Fruit fly (Drosophila melanogaster) whole organism, embryonic: ENCODE measurements around the gene Gr64f.

Experiments used
- Adf1 ChIP-seq: fragments of 200-800 bp; sonication (Bioruptor generic); IDR thresholded peaks from 2 replicates; pipeline ENCODE4 v1.3.6; 2022; ENCODE audit warnings: missing biosample characterization, missing genetic modification characterization
- CG13123 ChIP-seq: fragments of 200-800 bp; sonication (Bioruptor generic); optimal IDR thresholded peaks from 2 replicates; lab custom pipeline; 2016; ENCODE audit warnings: missing biosample characterization, missing genetic modification characterization
- CG13424 ChIP-seq: fragments of 200-800 bp; sonication (Bioruptor generic); optimal IDR thresholded peaks from 2 replicates; lab custom pipeline; 2019; ENCODE audit warnings: missing biosample characterization, mild to moderate bottlenecking, missing genetic modification characterization, moderate library complexity
- CG14050 ChIP-seq: fragments of 200-800 bp; sonication (Bioruptor generic); IDR thresholded peaks from 3 replicates; pipeline ENCODE4 v1.3.6; 2022; ENCODE audit warnings: missing biosample characterization, missing genetic modification characterization
- CG14667 ChIP-seq: fragments of 200-800 bp; sonication (Bioruptor generic); IDR thresholded peaks from 2 replicates; pipeline ENCODE4 v1.3.6; 2022; ENCODE audit warnings: missing biosample characterization, missing genetic modification characterization
- CG15479 ChIP-seq: fragments of 200-800 bp; sonication (Bioruptor generic); optimal IDR thresholded peaks from 3 replicates; lab custom pipeline; 2019; ENCODE audit warnings: missing biosample characterization, mild to moderate bottlenecking, missing genetic modification characterization, moderate library complexity
- CG1603 ChIP-seq: fragments of 200-800 bp; sonication (Bioruptor generic); optimal IDR thresholded peaks from 2 replicates; lab custom pipeline; 2019; ENCODE audit warnings: missing biosample characterization, mild to moderate bottlenecking, missing genetic modification characterization, moderate library complexity
- CG17186 ChIP-seq: fragments of 200-800 bp; sonication (Bioruptor generic); optimal IDR thresholded peaks from 3 replicates; lab custom pipeline; 2017; ENCODE audit warnings: missing biosample characterization, missing genetic modification reagents, missing genetic modification characterization
- CG17385 ChIP-seq: fragments of 200-800 bp; sonication (Bioruptor generic); optimal IDR thresholded peaks from 3 replicates; lab custom pipeline; 2018; ENCODE audit warnings: missing biosample characterization, mild to moderate bottlenecking, missing genetic modification characterization
- CG2202 ChIP-seq: fragments of 200-800 bp; sonication (Bioruptor generic); optimal IDR thresholded peaks from 2 replicates; lab custom pipeline; 2018; ENCODE audit warnings: missing biosample characterization, mild to moderate bottlenecking, missing genetic modification characterization
- CG4404 ChIP-seq: fragments of 200-800 bp; sonication (Bioruptor generic); IDR thresholded peaks from 2 replicates; pipeline ENCODE4 v1.3.6; 2022; ENCODE audit warnings: missing biosample characterization, missing genetic modification characterization
- CG6175 ChIP-seq: fragments of 200-800 bp; sonication (Bioruptor generic); IDR thresholded peaks from 3 replicates; pipeline ENCODE4 v1.3.6; 2022; ENCODE audit warnings: missing biosample characterization, missing genetic modification characterization
- CG6813 ChIP-seq: fragments of 200-800 bp; sonication (Bioruptor generic); optimal IDR thresholded peaks from 2 replicates; lab custom pipeline; 2017; ENCODE audit warnings: missing biosample characterization, missing genetic modification characterization, mild to moderate bottlenecking, moderate library complexity, missing genetic modification reagents
- CG8359 ChIP-seq: fragments of 200-800 bp; sonication (Bioruptor generic); optimal IDR thresholded peaks from 2 replicates; lab custom pipeline; 2017; ENCODE audit warnings: missing biosample characterization, mild to moderate bottlenecking, missing genetic modification characterization, borderline replicate concordance
- CG9215 ChIP-seq: fragments of 200-800 bp; sonication (Bioruptor generic); IDR thresholded peaks from 2 replicates; pipeline ENCODE4 v1.3.6; 2022; ENCODE audit warnings: missing biosample characterization, missing genetic modification characterization
- CkIIα-i1 ChIP-seq: fragments of 200-800 bp; sonication (Bioruptor generic); IDR thresholded peaks from 2 replicates; pipeline ENCODE4 v1.3.6; 2022; ENCODE audit warnings: missing biosample characterization, missing genetic modification characterization
- Dek ChIP-seq: fragments of 200-800 bp; sonication (Bioruptor generic); optimal IDR thresholded peaks from 3 replicates; lab custom pipeline; 2019; ENCODE audit warnings: missing biosample characterization, mild to moderate bottlenecking, missing genetic modification characterization, moderate library complexity
- Dip2 ChIP-seq: fragments of 200-800 bp; sonication (Bioruptor generic); IDR thresholded peaks from 2 replicates; pipeline ENCODE4 v1.3.6; 2022; ENCODE audit warnings: missing biosample characterization, missing genetic modification characterization
- Doc2 ChIP-seq: fragments of 200-800 bp; sonication (Bioruptor generic); IDR thresholded peaks from 2 replicates; pipeline ENCODE4 v1.3.6; 2022; ENCODE audit warnings: missing biosample characterization, missing genetic modification characterization
- E2f2 ChIP-seq: fragments of 200-800 bp; sonication (Bioruptor generic); IDR thresholded peaks from 2 replicates; pipeline ENCODE4 v1.3.6; 2022; ENCODE audit warnings: missing biosample characterization, missing genetic modification characterization
- Ets97D ChIP-seq: fragments of 200-800 bp; sonication (Bioruptor generic); optimal IDR thresholded peaks from 3 replicates; lab custom pipeline; 2016; ENCODE audit warnings: missing biosample characterization, missing genetic modification characterization
- Hand ChIP-seq: fragments of 200-800 bp; sonication (Bioruptor generic); optimal IDR thresholded peaks from 2 replicates; lab custom pipeline; 2017; ENCODE audit warnings: mild to moderate bottlenecking, missing biosample characterization, missing genetic modification reagents, missing genetic modification characterization
- Hr78 ChIP-seq, 2 experiments: fragments of 200-800 bp in 1 of 2; fragments of >200 bp in 1 of 2; sonication (Bioruptor generic) in 1 of 2; optimal IDR thresholded peaks; 2 replicates each; lab custom pipeline; 2017 to 2019; ENCODE audit warnings: missing biosample characterization in 2 of 2, missing genetic modification characterization in 2 of 2, mild to moderate bottlenecking in 1 of 2, moderate library complexity in 1 of 2
- MBD-R2 ChIP-seq: fragments of 200-800 bp; sonication (Bioruptor generic); IDR thresholded peaks from 2 replicates; pipeline ENCODE4 v1.3.6; 2022; ENCODE audit warnings: missing biosample characterization, missing genetic modification characterization
- MESR4 ChIP-seq: fragments of 200-800 bp; sonication (Bioruptor generic); optimal IDR thresholded peaks from 2 replicates; lab custom pipeline; 2018; ENCODE audit warnings: missing biosample characterization, mild to moderate bottlenecking, missing genetic modification characterization, moderate library complexity
- NC2α ChIP-seq: fragments of 200-800 bp; sonication (Bioruptor generic); optimal IDR thresholded peaks from 2 replicates; lab custom pipeline; 2016; ENCODE audit warnings: missing biosample characterization, missing genetic modification characterization
- Nf-YA ChIP-seq: fragments of 200-800 bp; sonication (Bioruptor generic); IDR thresholded peaks from 2 replicates; pipeline ENCODE4 v1.3.6; 2022; ENCODE audit warnings: missing biosample characterization, missing genetic modification characterization
- TFAM ChIP-seq: fragments of 200-800 bp; sonication (Bioruptor generic); optimal IDR thresholded peaks from 2 replicates; lab custom pipeline; 2017; ENCODE audit warnings: missing biosample characterization, missing genetic modification characterization, inconsistent platforms
- Vsx1 ChIP-seq: fragments of 200-800 bp; sonication (Bioruptor generic); optimal IDR thresholded peaks from 2 replicates; lab custom pipeline; 2017; ENCODE audit warnings: missing biosample characterization, mild to moderate bottlenecking, missing genetic modification characterization, missing genetic modification reagents
- abd-A ChIP-seq: fragments of 200-800 bp; sonication (Bioruptor generic); optimal IDR thresholded peaks from 3 replicates; lab custom pipeline; 2019; ENCODE audit warnings: missing biosample characterization, mild to moderate bottlenecking, missing genetic modification characterization, moderate library complexity
- cas ChIP-seq: fragments of 200-800 bp; sonication (Bioruptor generic); IDR thresholded peaks from 2 replicates; pipeline ENCODE4 v1.3.6; 2022; ENCODE audit warnings: missing biosample characterization, missing genetic modification characterization
- crol ChIP-seq: fragments of 200-800 bp; sonication (Bioruptor generic); IDR thresholded peaks from 2 replicates; pipeline ENCODE4 v1.3.6; 2022; ENCODE audit warnings: missing biosample characterization, missing genetic modification characterization
- ewg ChIP-seq: fragments of 200-800 bp; sonication (Bioruptor generic); optimal IDR thresholded peaks from 3 replicates; lab custom pipeline; 2017; ENCODE audit warnings: mild to moderate bottlenecking, missing biosample characterization, missing genetic modification reagents, missing genetic modification characterization
- exex ChIP-seq: fragments of 200-800 bp; sonication (Bioruptor generic); optimal IDR thresholded peaks from 4 replicates; lab custom pipeline; 2018; ENCODE audit warnings: missing biosample characterization, mild to moderate bottlenecking, missing genetic modification characterization, moderate library complexity
- h ChIP-seq: fragments of >200 bp; optimal IDR thresholded peaks from 2 replicates; lab custom pipeline; 2017
- insv ChIP-seq, 2 experiments: fragments of 200-800 bp; sonication (Bioruptor generic); optimal IDR thresholded peaks; 3 replicates each; lab custom pipeline; 2016 to 2018; ENCODE audit warnings: missing biosample characterization in 2 of 2, missing genetic modification characterization in 2 of 2
- jigr1 ChIP-seq: fragments of 200-800 bp; sonication (Bioruptor generic); IDR thresholded peaks from 3 replicates; pipeline ENCODE4 v1.3.6; 2022; ENCODE audit warnings: missing biosample characterization, missing genetic modification characterization
- knrl ChIP-seq: fragments of 200-800 bp; sonication (Bioruptor generic); IDR thresholded peaks from 3 replicates; pipeline ENCODE4 v1.3.6; 2022; ENCODE audit warnings: missing biosample characterization, missing genetic modification characterization; ENCODE audit not compliant: partially characterized antibody
- otp ChIP-seq: fragments of 200-800 bp; sonication (Bioruptor generic); IDR thresholded peaks from 3 replicates; pipeline ENCODE4, ENCODE4 v1.3.6; 2022; ENCODE audit warnings: missing biosample characterization, missing genetic modification characterization
- pfk ChIP-seq: fragments of 200-800 bp; sonication (Bioruptor generic); optimal IDR thresholded peaks from 2 replicates; lab custom pipeline; 2018; ENCODE audit warnings: missing biosample characterization, mild to moderate bottlenecking, missing genetic modification characterization, moderate library complexity
- ranshi ChIP-seq: fragments of 200-800 bp; sonication (Bioruptor generic); IDR thresholded peaks from 2 replicates; pipeline ENCODE4 v1.3.6; 2022; ENCODE audit warnings: missing biosample characterization, missing genetic modification characterization
- shn ChIP-seq: fragments of 200-800 bp; sonication (Bioruptor generic); optimal IDR thresholded peaks from 3 replicates; lab custom pipeline; 2016; ENCODE audit warnings: missing biosample characterization, missing genetic modification characterization
- sisA ChIP-seq: fragments of 200-800 bp; sonication (Bioruptor generic); IDR thresholded peaks from 2 replicates; pipeline ENCODE4 v1.3.6; 2022; ENCODE audit warnings: missing biosample characterization, missing genetic modification characterization
- slou ChIP-seq: fragments of 200-800 bp; sonication (Bioruptor generic); optimal IDR thresholded peaks from 3 replicates; lab custom pipeline; 2016; ENCODE audit warnings: missing biosample characterization, missing genetic modification characterization
- stc ChIP-seq: fragments of 200-800 bp; sonication (Bioruptor generic); IDR thresholded peaks from 2 replicates; pipeline ENCODE4 v1.3.6; 2022; ENCODE audit warnings: missing biosample characterization, missing genetic modification characterization
- stwl ChIP-seq: fragments of 200-800 bp; sonication (Bioruptor generic); optimal IDR thresholded peaks from 3 replicates; lab custom pipeline; 2018; ENCODE audit warnings: missing biosample characterization, mild to moderate bottlenecking, missing genetic modification characterization, moderate library complexity
- tgo ChIP-seq: fragments of 200-800 bp; sonication (Bioruptor generic); IDR thresholded peaks from 3 replicates; pipeline ENCODE4 v1.3.6; 2022; ENCODE audit warnings: missing biosample characterization, missing genetic modification characterization
- zfh1 ChIP-seq: fragments of 200-800 bp; sonication (Bioruptor generic); IDR thresholded peaks from 3 replicates; pipeline ENCODE4 v1.3.6; 2022; ENCODE audit warnings: missing biosample characterization, missing genetic modification characterization

The Gr64f gene

DNA sequence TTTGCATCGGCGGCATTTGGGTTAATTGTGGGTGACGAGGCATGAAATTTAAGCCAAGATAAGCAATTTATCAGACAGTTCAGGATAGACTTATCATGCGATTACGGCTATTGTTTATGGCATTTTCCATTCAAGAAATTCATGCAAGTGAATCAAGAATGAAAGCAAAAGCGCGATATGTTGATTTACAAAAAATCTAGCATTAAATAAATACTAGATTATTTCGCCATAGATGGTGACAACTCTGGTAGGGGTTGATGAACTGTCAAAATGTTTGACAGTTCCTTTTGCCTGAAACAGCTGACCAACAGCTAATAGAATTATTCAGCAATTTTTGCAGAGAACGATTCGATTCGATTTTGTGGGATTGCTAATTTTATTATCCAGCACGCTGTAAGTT, 33.5 kb downstream of the Gr64f start, which contains the start of gene CG32259:
CG32259 (plus strand) TSS at position 301 of the 400 bp plus-strand sequence.
- no peak for TF ChIP-seq CG15479 (GFP tag; lab: Kevin White, UChicago)
- TF ChIP-seq ranshi (GFP tag; lab: Robert Waterston, UW): no peak
- no peak for TF ChIP-seq Vsx1
- TF ChIP-seq pfk (GFP tag; lab: Kevin White, UChicago): no peak
- no peak for TF ChIP-seq Doc2 (GFP tag; lab: Robert Waterston, UW)
- TF ChIP-seq CG13123: no peak
- TF ChIP-seq stwl (tag; lab: Kevin White, UChicago): peak; percentile 84

DNA sequence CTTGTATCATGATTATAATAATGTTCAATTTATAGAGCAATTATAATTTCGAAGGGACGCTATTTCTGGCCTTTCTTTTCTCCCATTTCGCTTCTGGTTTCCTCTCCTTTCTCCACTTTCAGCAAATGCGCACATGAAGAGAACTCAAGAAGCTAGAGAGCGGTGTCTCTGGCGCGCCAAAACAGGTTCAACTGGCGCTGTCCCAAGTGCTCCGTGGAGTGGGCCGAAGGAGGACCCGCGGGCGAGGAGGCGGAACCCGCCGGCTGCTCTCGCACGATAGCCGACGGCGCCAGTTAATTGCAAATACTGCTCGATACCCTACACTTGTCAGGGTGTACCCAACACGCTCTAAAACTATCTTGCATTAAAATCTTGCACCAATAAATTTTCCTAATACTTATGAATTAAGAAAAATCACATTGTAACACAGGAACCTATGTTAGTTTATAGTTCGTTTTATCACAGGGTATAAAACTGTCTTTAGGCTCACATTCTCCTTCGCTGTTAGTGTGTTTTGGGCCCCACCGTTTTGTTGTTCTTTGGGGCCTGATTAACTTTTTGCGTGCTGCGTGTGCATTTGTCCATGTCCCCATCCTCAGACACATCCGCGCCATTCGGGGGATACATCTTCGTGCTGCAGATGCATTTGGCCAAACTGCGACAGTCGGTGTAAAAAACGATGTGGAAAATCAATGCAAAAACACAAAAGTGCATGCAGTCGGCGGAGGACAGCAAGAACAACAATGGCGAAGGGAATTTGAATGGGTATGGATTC, 34.8 kb downstream of the Gr64f start:
- TF ChIP-seq CG6813: peak; percentile 70
- TF ChIP-seq CG17385 (GFP tag; lab: Kevin White, UChicago): peak; percentile 82
- TF ChIP-seq sisA (GFP tag; lab: Robert Waterston, UW): peak; percentile 93
- TF ChIP-seq stc (GFP tag; lab: Robert Waterston, UW): peak; percentile 91
- TF ChIP-seq slou (GFP tag; lab: Kevin White, UChicago): peak; percentile 83
- TF ChIP-seq NC2α (GFP tag; lab: Kevin White, UChicago): peak; percentile 72
- TF ChIP-seq TFAM (GFP tag; lab: Kevin White, UChicago): no peak
- TF ChIP-seq tgo (GFP tag; lab: Robert Waterston, UW): peak; percentile 94
- TF ChIP-seq cas (GFP tag; lab: Robert Waterston, UW): peak; percentile 87
- TF ChIP-seq CkIIα-i1: no peak; the same call in 1 of the 2 replicates
- TF ChIP-seq CG6175 (GFP tag; lab: Robert Waterston, UW): peak; percentile 81
- TF ChIP-seq Dek (tag; lab: Kevin White, UChicago): peak; percentile 84
- TF ChIP-seq Nf-YA (GFP tag; lab: Robert Waterston, UW): peak; percentile 91
- no peak for TF ChIP-seq knrl (GFP tag; lab: Robert Waterston, UW)
- peak; percentile 73 for TF ChIP-seq MBD-R2 (GFP tag; lab: Robert Waterston, UW)
- TF ChIP-seq exex (tag; lab: Kevin White, UChicago): peak; percentile 56
- TF ChIP-seq abd-A: no peak
- peak; percentile 58 for TF ChIP-seq Hand (GFP tag; lab: Kevin White, UChicago)
- TF ChIP-seq Hr78 (GFP tag; optimal IDR thresholded peaks at IDR 0.05; lab: Kevin White, UChicago): peak in 1 of 2 experiments; percentile 32
- TF ChIP-seq CG4404: peak; percentile 75
- TF ChIP-seq ewg: peak; percentile 76
- TF ChIP-seq CG9215 (GFP tag; lab: Robert Waterston, UW): peak; percentile 82
- no peak for TF ChIP-seq h (lab: Kevin White, UChicago)
- peak; percentile 88 for TF ChIP-seq crol (GFP tag; lab: Robert Waterston, UW)
- no peak for TF ChIP-seq CG2202 (tag; lab: Kevin White, UChicago)
- peak; percentile 26 for TF ChIP-seq CG8359 (GFP tag; lab: Kevin White, UChicago)
- TF ChIP-seq MESR4 (GFP tag; lab: Kevin White, UChicago): no peak
- peak; percentile 89 for TF ChIP-seq zfh1 (GFP tag; lab: Robert Waterston, UW)
- TF ChIP-seq CG1603 (tag; lab: Kevin White, UChicago): peak; percentile 93
- TF ChIP-seq CG14050: peak; percentile 90
- peak; percentile 53 for TF ChIP-seq Ets97D (GFP tag; lab: Kevin White, UChicago)
- TF ChIP-seq Dip2 (GFP tag; lab: Robert Waterston, UW): peak; percentile 55
- TF ChIP-seq CG13424 (tag; lab: Kevin White, UChicago): peak; percentile 90
- peak; percentile 88; the same call in 2 of the 3 replicates for TF ChIP-seq jigr1
- no peak for TF ChIP-seq insv (GFP tag; optimal IDR thresholded peaks at IDR 0.05; lab: Kevin White, UChicago)
- TF ChIP-seq shn (GFP tag; lab: Kevin White, UChicago): peak; percentile 90
- TF ChIP-seq E2f2 (GFP tag; lab: Robert Waterston, UW): peak; percentile 69
- peak; percentile 93 for TF ChIP-seq otp (GFP tag; lab: Robert Waterston, UW)
- TF ChIP-seq CG17186 (GFP tag; lab: Kevin White, UChicago): no peak
- peak; percentile 74 for TF ChIP-seq Adf1 (GFP tag; lab: Robert Waterston, UW)
- peak; percentile 89 for TF ChIP-seq CG14667 (GFP tag; lab: Robert Waterston, UW)
